Worm (Caenorhabditis elegans) whole organism, late embryonic: ENCODE data around the gene gpa-5.

Experiments
- C08G9.2 ChIP-seq: sonication (generic microtip); optimal IDR thresholded peaks from 2 replicates; lab custom pipeline; 2016; ENCODE audit warnings: mild to moderate bottlenecking, missing genetic modification characterization, moderate library complexity, missing compliant biosample characterization
- C38D4.7 ChIP-seq: fragments of 200-800 bp; sonication (Bioruptor generic); optimal IDR thresholded peaks from 2 replicates; lab custom pipeline; 2018; ENCODE audit warnings: mild to moderate bottlenecking, missing genetic modification characterization, moderate library complexity, missing compliant biosample characterization
- K09A11.1 ChIP-seq: sonication (generic microtip); optimal IDR thresholded peaks from 2 replicates; lab custom pipeline; 2017; ENCODE audit warnings: antibody characterized with exemption, mild to moderate bottlenecking, missing genetic modification characterization, missing compliant biosample characterization; ENCODE audit not compliant: insufficient read depth
- T23F11.4 ChIP-seq: fragments of 200-800 bp; sonication (Bioruptor generic); optimal IDR thresholded peaks from 2 replicates; lab custom pipeline; 2018; ENCODE audit warnings: mild to moderate bottlenecking, missing genetic modification characterization, missing compliant biosample characterization
- ama-1 ChIP-seq: fragments of 150-350 bp; optimal IDR thresholded peaks from 2 replicates; lab custom pipeline; 2014
- ceh-14 ChIP-seq: sonication (generic microtip); optimal IDR thresholded peaks from 2 replicates; lab custom pipeline; 2016; ENCODE audit warnings: missing genotype, missing genetic modification characterization, missing compliant biosample characterization
- ceh-18 ChIP-seq: sonication (generic microtip); optimal IDR thresholded peaks from 2 replicates; lab custom pipeline; 2016; ENCODE audit warnings: missing genetic modification characterization, missing compliant biosample characterization
- ceh-24 ChIP-seq: sonication (generic microtip); optimal IDR thresholded peaks from 2 replicates; lab custom pipeline; 2016; ENCODE audit warnings: mild to moderate bottlenecking, missing genetic modification characterization, missing compliant biosample characterization
- ceh-31 ChIP-seq: sonication (generic microtip); optimal IDR thresholded peaks from 2 replicates; lab custom pipeline; 2016; ENCODE audit warnings: missing genetic modification characterization, missing compliant biosample characterization
- ceh-45 ChIP-seq: fragments of 200-800 bp; sonication (Bioruptor generic); IDR thresholded peaks from 2 replicates; pipeline ENCODE4 v1.3.6; 2022; ENCODE audit warnings: missing genetic modification reagents, missing genetic modification characterization, missing compliant biosample characterization
- ceh-48 ChIP-seq: sonication (generic microtip); optimal IDR thresholded peaks from 2 replicates; lab custom pipeline; 2016; ENCODE audit warnings: missing genetic modification characterization, inconsistent platforms, missing compliant biosample characterization
- ceh-9 ChIP-seq: sonication (generic microtip); optimal IDR thresholded peaks from 2 replicates; lab custom pipeline; 2016; ENCODE audit warnings: mild to moderate bottlenecking, missing genetic modification characterization, inconsistent platforms, missing compliant biosample characterization
- che-1 ChIP-seq: sonication (generic microtip); optimal IDR thresholded peaks from 2 replicates; lab custom pipeline; 2016; ENCODE audit warnings: mild to moderate bottlenecking, missing genetic modification characterization, missing compliant biosample characterization
- dmd-4 ChIP-seq: sonication (generic microtip); optimal IDR thresholded peaks from 2 replicates; lab custom pipeline; 2016; ENCODE audit warnings: borderline replicate concordance, missing genetic modification characterization, missing compliant biosample characterization
- dve-1 ChIP-seq: sonication (generic microtip); optimal IDR thresholded peaks from 2 replicates; lab custom pipeline; 2017; ENCODE audit warnings: antibody characterized with exemption, mild to moderate bottlenecking, missing genetic modification characterization, missing compliant biosample characterization
- ets-4 ChIP-seq: sonication (generic microtip); optimal IDR thresholded peaks from 2 replicates; lab custom pipeline; 2016; ENCODE audit warnings: missing genetic modification characterization, missing compliant biosample characterization
- fax-1 ChIP-seq: sonication (generic microtip); optimal IDR thresholded peaks from 2 replicates; lab custom pipeline; 2016; ENCODE audit warnings: missing genotype, missing genetic modification characterization, missing compliant biosample characterization
- fkh-10 ChIP-seq: fragments of 150-350 bp; optimal IDR thresholded peaks from 2 replicates; lab custom pipeline; 2014; ENCODE audit warnings: missing biosample characterization, missing genetic modification reagents, missing genetic modification characterization
- hlh-13 ChIP-seq: fragments of 200-800 bp; sonication (Bioruptor generic); optimal IDR thresholded peaks from 2 replicates; lab custom pipeline; 2018; ENCODE audit warnings: mild to moderate bottlenecking, missing genetic modification characterization, missing compliant biosample characterization
- hlh-15 ChIP-seq: sonication (generic microtip); optimal IDR thresholded peaks from 2 replicates; lab custom pipeline; 2016; ENCODE audit warnings: missing genetic modification characterization, missing compliant biosample characterization
- hlh-6 ChIP-seq: sonication (generic microtip); optimal IDR thresholded peaks from 2 replicates; lab custom pipeline; 2016; ENCODE audit warnings: missing genotype, missing genetic modification characterization, missing compliant biosample characterization
- hlh-8 ChIP-seq: sonication (generic microtip); optimal IDR thresholded peaks from 2 replicates; lab custom pipeline; 2016; ENCODE audit warnings: missing genotype, missing genetic modification characterization, missing compliant biosample characterization
- lim-6 ChIP-seq: sonication (generic microtip); optimal IDR thresholded peaks from 2 replicates; lab custom pipeline; 2016; ENCODE audit warnings: missing genetic modification characterization, missing compliant biosample characterization
- lin-11 ChIP-seq: fragments of 200-800 bp; sonication (Bioruptor generic); optimal IDR thresholded peaks from 2 replicates; lab custom pipeline; 2018; ENCODE audit warnings: mild to moderate bottlenecking, missing genetic modification characterization, missing compliant biosample characterization
- madf-2 ChIP-seq: sonication (generic microtip); optimal IDR thresholded peaks from 2 replicates; lab custom pipeline; 2017; ENCODE audit warnings: missing genetic modification characterization, missing compliant biosample characterization
- nhr-11 ChIP-seq: fragments of 150-350 bp; optimal IDR thresholded peaks from 2 replicates; lab custom pipeline; 2014; ENCODE audit warnings: missing biosample characterization, missing genetic modification characterization
- npax-4 ChIP-seq: sonication (generic microtip); optimal IDR thresholded peaks from 2 replicates; lab custom pipeline; 2016; ENCODE audit warnings: missing genetic modification characterization, missing compliant biosample characterization
- pax-1 ChIP-seq: fragments of 150-350 bp; optimal IDR thresholded peaks from 2 replicates; lab custom pipeline; 2014; ENCODE audit warnings: missing biosample characterization, missing genetic modification characterization
- pha-2 ChIP-seq: sonication (generic microtip); optimal IDR thresholded peaks from 2 replicates; lab custom pipeline; 2017; ENCODE audit warnings: mild to moderate bottlenecking, missing genetic modification characterization, missing compliant biosample characterization
- pqm-1 ChIP-seq: sonication (generic microtip); optimal IDR thresholded peaks from 2 replicates; lab custom pipeline; 2016; ENCODE audit warnings: missing genetic modification characterization, missing compliant biosample characterization
- sox-2 ChIP-seq: fragments of 200-800 bp; sonication (Bioruptor generic); IDR thresholded peaks from 2 replicates; pipeline ENCODE4 v1.3.6; 2022; ENCODE audit warnings: missing genetic modification reagents, missing genetic modification characterization, missing compliant biosample characterization
- syd-9 ChIP-seq: sonication (generic microtip); optimal IDR thresholded peaks from 2 replicates; lab custom pipeline; 2016; ENCODE audit warnings: mild to moderate bottlenecking, missing genetic modification characterization, moderate library complexity, missing compliant biosample characterization
- unc-3 ChIP-seq, 2 experiments: fragments of 200-800 bp in 1 of 2; sonication (Bioruptor generic) in 1 of 2; sonication (generic microtip) in 1 of 2; conservative IDR thresholded peaks in 1 of 2; optimal IDR thresholded peaks in 1 of 2; 2 replicates each; pipeline versions ENCODE4 v1.3.6 to Lab custom; 2016 to 2022; ENCODE audit warnings: missing compliant biosample characterization in 2 of 2, missing genetic modification characterization in 2 of 2, missing genetic modification reagents in 1 of 2
- unc-42 ChIP-seq: sonication (generic microtip); optimal IDR thresholded peaks from 2 replicates; lab custom pipeline; 2016; ENCODE audit warnings: missing genotype, missing genetic modification characterization, missing compliant biosample characterization
- unc-55 ChIP-seq: sonication (generic microtip); optimal IDR thresholded peaks from 2 replicates; lab custom pipeline; 2017; ENCODE audit warnings: missing biosample characterization, missing genetic modification reagents, missing genetic modification characterization
- zip-5 ChIP-seq: sonication (generic microtip); optimal IDR thresholded peaks from 2 replicates; lab custom pipeline; 2016; ENCODE audit warnings: missing genetic modification characterization, missing compliant biosample characterization
- ztf-16 ChIP-seq: sonication (generic microtip); optimal IDR thresholded peaks from 2 replicates; lab custom pipeline; 2017; ENCODE audit warnings: missing genetic modification characterization, missing compliant biosample characterization

The gpa-5 gene

ce11 chrX:2078822-2079221, 42.0 kb downstream of the gpa-5 start:
- TF ChIP-seq pha-2 (tag; lab: Kevin White, UChicago) (no peak), unc-3 (GFP tag; conservative IDR thresholded peaks at IDR 0.05; lab: Robert Waterston, UW) (no peak), unc-3 (tag; optimal IDR thresholded peaks at IDR 0.05; lab: Kevin White, UChicago) (no peak), ztf-16 (tag; lab: Kevin White, UChicago) (no peak), hlh-13 (no peak), hlh-8 (no peak), C08G9.2 (tag; lab: Kevin White, UChicago) (no peak), T23F11.4 (GFP tag; lab: Kevin White, UChicago) (no peak), nhr-11 (tag; lab: Kevin White, UChicago) (no peak), madf-2 (tag; lab: Kevin White, UChicago) (no peak), lim-6 (no peak), ceh-24 (tag; lab: Kevin White, UChicago) (no peak), ceh-18 (no peak), dmd-4 (no peak), lin-11 (no peak), syd-9 (tag; lab: Kevin White, UChicago) (no peak), zip-5 (tag; lab: Kevin White, UChicago) (no peak)

ce11 chrX:2075169-2075568, 45.7 kb downstream of the gpa-5 start:
- TF ChIP-seq fax-1 (tag; lab: Kevin White, UChicago) (no peak), fkh-10 (GFP tag; lab: Kevin White, UChicago) (no peak), hlh-13 (no peak), ceh-48 (no peak), hlh-15 (tag; lab: Kevin White, UChicago) (no peak), pqm-1 (tag; lab: Kevin White, UChicago) (no peak), ceh-31 (tag; lab: Kevin White, UChicago) (no peak), pax-1 (tag; lab: Kevin White, UChicago) (no peak), che-1 (no peak), madf-2 (tag; lab: Kevin White, UChicago) (no peak), lim-6 (no peak), K09A11.1 (tag; lab: Kevin White, UChicago) (no peak), sox-2 (GFP tag; lab: Robert Waterston, UW) (no peak), pha-2 (tag; lab: Kevin White, UChicago) (no peak), unc-55 (GFP tag; lab: Kevin White, UChicago) (no peak), npax-4 (tag; lab: Kevin White, UChicago) (no peak), dve-1 (tag; lab: Kevin White, UChicago) (no peak), unc-42 (no peak)

ce11 chrX:2074055-2074454, 46.8 kb downstream of the gpa-5 start, which contains the start of gene txdc-12.2:
txdc-12.2 (plus strand) TSS chrX:2074450.
- TF ChIP-seq fax-1 (tag; lab: Kevin White, UChicago) (no peak), C38D4.7 (GFP tag; lab: Kevin White, UChicago) (no peak), ceh-14 (tag; lab: Kevin White, UChicago) (no peak), syd-9 (tag; lab: Kevin White, UChicago) (no peak), lin-11 (no peak), ama-1 (no peak), dmd-4 (no peak), ceh-45 (GFP tag; lab: Robert Waterston, UW) (no peak), ceh-9 (tag; lab: Kevin White, UChicago) (no peak), C08G9.2 (tag; lab: Kevin White, UChicago) (no peak), ceh-31 (tag; lab: Kevin White, UChicago) (no peak), hlh-6 (tag; lab: Kevin White, UChicago) (no peak), ets-4 (tag; lab: Kevin White, UChicago) (no peak), ceh-18 (no peak)
